Fruit fly (Drosophila melanogaster): ENCODE results near the gene CG12099.

The CG12099 gene

DNA sequence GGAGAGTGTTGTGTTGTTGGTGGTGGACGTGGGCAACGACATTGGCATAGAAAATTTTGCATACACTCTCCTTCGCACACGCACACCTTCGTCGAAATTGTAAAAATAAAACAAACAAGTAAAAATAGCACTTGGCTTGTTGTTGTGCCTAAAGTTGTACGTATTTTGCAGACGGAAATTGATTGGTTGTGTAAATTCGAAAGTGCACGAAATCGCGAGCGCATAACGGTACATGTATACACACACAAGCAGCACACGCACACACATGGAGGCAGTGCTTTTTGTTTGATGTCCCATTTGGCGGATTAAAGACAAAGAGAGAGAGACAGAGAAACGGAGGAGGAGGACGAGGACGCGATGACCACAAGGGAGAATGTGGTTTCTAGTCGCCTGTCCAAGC is 20.9 kb downstream of the CG12099 start:
- TF ChIP-seq pan (optimal IDR thresholded peaks at IDR 0.05): no peak
- TF ChIP-seq psq (optimal IDR thresholded peaks at IDR 0.05): no peak
- TF ChIP-seq Dll (optimal IDR thresholded peaks at IDR 0.05): no peak
- no peak for TF ChIP-seq usp (GFP tag; optimal IDR thresholded peaks at IDR 0.05)
- no peak for TF ChIP-seq EcR (GFP tag; optimal IDR thresholded peaks at IDR 0.05)
- TF ChIP-seq CG8478 (optimal IDR thresholded peaks at IDR 0.05): no peak

DNA sequence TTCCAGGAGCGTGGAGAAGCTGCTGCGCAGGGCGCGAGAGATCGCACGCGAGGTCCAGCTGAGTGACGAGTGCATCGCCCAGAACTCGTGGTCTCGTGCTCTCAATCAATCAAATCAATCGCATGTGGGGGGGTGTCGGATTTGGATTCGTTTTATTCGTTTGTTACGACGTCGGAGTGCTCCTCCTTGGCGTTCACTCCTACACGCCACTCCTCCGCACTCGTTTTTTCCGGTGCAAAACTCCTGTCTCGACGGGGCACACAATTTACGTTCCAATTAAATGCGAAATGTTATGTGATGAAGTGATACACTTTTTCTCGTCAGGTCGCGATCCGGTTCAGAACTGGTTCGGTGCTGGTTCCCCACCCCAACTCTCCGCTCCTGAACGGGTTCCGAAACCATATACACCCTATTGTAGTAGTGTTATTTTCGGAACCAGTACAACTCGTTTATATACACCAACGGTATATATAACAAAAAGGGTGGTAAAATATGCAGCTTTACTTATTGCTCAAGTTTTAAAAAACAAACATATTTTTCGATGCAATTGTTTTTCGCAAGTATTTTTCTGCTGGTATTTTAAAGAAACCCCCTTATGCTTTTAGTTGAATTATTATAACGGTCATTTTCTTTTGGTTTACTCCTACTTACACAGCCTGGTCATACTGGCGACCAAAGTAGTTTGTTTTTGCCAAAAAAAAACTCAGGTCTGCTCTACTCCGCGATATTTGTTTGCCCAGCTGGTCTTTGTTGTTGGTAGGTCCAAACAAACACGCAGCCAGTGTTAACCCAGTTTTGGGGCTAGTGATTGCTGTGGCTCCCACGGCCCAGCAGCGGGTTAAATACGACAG is 21.6 kb downstream of the CG12099 start, which contains the start of the genes CG12091 and pns:
TSS of gene CG12091 (minus strand) at position 349 of the 851 bp plus-strand sequence.
TSS of gene pns (plus strand) at position 651 of the 851 bp plus-strand sequence.
- TF ChIP-seq CG8478 (optimal IDR thresholded peaks at IDR 0.05) (no peak), Dll (optimal IDR thresholded peaks at IDR 0.05) (no peak), psq (optimal IDR thresholded peaks at IDR 0.05) (no peak), EcR (GFP tag; optimal IDR thresholded peaks at IDR 0.05) (no peak), usp (GFP tag; optimal IDR thresholded peaks at IDR 0.05) (no peak), pan (optimal IDR thresholded peaks at IDR 0.05) (no peak)

DNA sequence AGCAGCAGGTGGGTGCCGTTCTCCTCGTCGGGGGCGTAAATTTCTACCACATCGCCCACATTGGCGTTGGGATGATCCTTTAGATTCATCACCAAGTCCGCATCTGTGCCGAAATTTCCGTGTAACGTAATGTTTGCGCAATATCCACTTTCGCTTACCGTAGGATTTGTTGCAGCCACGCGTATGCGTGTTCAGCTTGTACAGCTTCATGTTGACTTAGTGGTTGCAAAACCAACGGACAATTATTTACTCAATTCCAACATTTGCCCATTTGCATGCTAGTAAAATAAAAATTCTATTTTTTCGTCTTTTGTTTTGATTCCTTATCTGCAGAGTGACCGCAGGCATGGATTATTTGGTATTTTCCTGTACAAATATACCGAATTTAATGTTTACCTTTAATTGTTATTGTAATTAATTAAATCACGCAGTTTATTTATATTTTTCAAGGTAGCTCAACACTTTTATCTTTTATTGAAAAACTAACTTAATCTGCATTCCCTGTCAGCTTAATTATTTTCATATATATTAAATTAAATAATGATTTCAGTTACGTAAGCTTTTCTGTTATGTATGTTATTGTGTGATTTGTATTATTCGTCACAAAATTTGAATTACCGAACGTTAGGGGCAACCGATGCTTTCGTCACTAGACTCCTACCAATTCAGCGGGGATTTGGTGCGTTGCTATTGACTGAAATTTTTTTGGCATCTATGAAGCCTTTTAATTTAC is 24.4 kb downstream of the CG12099 start, which contains the start of gene Iml1:
TSS of gene Iml1 (minus strand) at position 336 of the 733 bp plus-strand sequence.
- TF ChIP-seq CG8478 (optimal IDR thresholded peaks at IDR 0.05) (no peak), usp (GFP tag; optimal IDR thresholded peaks at IDR 0.05) (no peak), pan (optimal IDR thresholded peaks at IDR 0.05) (no peak), psq (optimal IDR thresholded peaks at IDR 0.05) (no peak), Dll (optimal IDR thresholded peaks at IDR 0.05) (no peak), EcR (GFP tag; optimal IDR thresholded peaks at IDR 0.05) (no peak)

DNA sequence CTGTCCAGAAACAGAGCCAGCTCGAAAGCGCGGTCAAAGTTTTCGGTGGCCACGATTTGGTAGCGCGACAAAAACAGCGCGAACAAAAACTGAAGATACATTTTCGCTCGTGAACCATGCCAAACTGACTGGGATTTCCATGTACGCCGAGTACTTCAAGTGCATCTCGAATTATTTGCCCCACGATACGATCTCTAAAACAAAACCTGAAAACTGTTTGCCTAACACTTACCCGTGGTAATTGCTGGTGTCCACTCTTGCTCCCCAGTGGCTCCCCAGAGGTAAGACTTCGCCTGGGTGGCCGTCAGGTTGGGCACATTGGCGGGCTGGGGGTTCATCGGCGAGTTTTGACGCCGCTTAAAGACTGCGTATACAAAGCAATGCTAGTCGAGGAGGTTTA is 27.1 kb downstream of the CG12099 start, which contains the start of gene Ir62a:
TSS of gene Ir62a (minus strand) at position 101 of the 400 bp plus-strand sequence.
- TF ChIP-seq psq (optimal IDR thresholded peaks at IDR 0.05) (no peak), EcR (GFP tag; optimal IDR thresholded peaks at IDR 0.05) (no peak), CG8478 (optimal IDR thresholded peaks at IDR 0.05) (no peak), pan (optimal IDR thresholded peaks at IDR 0.05) (no peak), Dll (optimal IDR thresholded peaks at IDR 0.05) (no peak), usp (GFP tag; optimal IDR thresholded peaks at IDR 0.05) (no peak)

DNA sequence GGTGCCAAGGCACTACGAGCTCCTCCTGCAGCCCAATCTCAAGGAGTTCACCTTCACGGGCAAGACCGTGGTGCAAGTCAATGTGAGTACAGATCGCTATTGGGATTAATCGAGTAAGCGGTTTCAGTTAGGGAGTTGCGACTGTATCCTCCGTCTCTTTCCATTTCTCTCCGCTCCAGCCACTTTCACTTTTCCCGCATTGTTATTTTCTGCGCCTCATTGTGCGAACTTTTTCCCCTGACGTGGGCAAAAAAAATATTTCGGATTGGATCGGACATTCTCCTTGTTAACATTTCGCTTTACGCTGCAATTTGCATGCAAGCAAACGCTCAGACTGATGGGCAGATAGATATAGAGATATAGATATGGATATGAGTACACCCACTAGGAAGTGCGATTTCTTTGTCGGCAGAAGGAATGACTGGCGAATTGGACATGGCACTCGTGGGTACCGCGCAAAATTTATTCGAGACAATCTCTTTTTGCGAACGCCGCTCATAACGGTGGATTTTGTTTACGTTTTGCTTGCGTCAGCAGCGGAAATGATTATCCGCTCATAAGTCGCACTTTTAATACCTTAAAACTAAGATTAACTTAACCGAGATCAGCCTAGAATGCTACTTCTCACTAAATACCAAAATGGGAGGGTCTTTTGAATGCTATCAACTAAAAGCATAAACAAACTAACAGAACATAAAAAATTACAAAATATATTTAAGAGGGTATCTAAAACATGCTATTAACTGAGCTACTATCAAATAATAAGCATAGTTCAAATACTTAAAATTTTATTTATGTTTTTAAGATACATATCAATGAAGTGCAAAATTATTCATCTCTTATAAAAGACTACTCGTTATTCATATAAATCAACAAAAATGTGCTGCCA is 39.3 kb downstream of the CG12099 start:
- no peak for TF ChIP-seq usp (GFP tag; optimal IDR thresholded peaks at IDR 0.05)

DNA sequence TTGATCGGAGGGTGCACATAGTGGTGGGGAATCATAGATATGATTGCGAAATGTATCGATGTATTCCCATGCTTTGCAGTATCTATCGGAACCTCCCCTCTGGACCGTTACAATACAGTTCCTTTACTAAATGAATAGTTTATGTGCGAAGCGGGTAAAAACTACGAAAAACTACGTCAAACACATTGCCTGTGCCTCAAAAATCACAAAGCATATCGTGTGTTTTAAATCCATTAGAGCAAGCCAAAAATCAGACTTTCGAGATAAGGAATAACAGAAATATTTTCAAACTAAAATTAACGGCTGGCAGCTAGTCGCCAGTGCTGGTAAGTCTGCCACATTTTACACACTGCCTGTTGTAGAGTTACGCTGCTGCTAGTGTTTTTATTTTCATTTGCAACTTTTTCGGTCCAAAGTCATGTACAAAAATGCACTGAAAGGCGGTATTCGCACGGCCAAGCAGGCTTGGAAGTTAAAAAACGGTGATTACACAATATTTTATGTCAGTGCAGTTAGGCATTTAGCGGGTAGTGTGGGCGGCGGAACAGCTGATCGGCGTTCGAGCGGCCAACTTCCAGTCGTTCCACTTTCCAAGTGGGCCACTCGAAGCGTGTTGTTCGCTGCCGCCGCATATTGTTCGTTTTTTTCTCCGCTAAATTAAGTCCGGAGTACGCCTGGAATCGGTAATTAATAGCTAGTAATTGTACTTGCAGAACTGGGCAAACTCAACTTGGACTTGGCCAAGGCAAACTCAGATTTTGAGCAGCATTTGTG is 40.8 kb downstream of the CG12099 start:
- TF ChIP-seq psq (optimal IDR thresholded peaks at IDR 0.05) (no peak), usp (GFP tag; optimal IDR thresholded peaks at IDR 0.05) (no peak), CG8478 (optimal IDR thresholded peaks at IDR 0.05) (no peak), EcR (GFP tag; optimal IDR thresholded peaks at IDR 0.05) (no peak), pan (optimal IDR thresholded peaks at IDR 0.05) (no peak), Dll (optimal IDR thresholded peaks at IDR 0.05) (no peak)

DNA sequence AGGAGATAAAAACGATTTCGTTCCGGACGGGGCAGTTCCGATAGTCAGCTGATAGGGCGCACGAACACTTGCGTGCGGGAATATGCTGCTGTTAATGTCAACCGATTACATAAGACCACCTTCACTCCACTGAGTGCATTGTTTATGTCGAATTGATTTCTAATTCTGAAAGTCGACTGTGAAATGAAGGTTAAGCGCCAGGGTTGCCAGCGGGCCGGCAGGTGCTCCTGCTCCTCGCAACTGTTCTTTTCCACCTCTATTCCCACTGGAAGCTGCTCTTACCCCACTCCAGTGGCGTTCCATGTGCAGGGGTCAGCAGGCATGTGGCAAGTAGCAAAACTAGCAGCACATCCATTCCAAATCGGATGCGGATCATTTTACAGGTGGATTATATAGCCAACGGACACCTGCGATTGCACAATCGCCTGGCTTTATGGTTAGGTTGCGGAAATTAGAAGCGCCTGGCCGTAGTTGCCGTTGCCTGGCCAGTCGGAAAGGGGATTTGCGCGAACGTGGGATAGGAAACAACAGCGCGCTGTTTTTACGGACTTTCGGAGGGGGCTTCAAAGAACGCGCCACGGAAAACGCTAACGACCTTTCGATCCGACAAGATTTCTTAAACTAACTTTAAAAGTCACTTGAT is 41.5 kb downstream of the CG12099 start, which contains the start of gene cue:
TSS of gene cue (minus strand) at position 641 of the 643 bp plus-strand sequence.
- no peak for TF ChIP-seq CG8478 (optimal IDR thresholded peaks at IDR 0.05)
- TF ChIP-seq EcR (GFP tag; optimal IDR thresholded peaks at IDR 0.05): no peak

DNA sequence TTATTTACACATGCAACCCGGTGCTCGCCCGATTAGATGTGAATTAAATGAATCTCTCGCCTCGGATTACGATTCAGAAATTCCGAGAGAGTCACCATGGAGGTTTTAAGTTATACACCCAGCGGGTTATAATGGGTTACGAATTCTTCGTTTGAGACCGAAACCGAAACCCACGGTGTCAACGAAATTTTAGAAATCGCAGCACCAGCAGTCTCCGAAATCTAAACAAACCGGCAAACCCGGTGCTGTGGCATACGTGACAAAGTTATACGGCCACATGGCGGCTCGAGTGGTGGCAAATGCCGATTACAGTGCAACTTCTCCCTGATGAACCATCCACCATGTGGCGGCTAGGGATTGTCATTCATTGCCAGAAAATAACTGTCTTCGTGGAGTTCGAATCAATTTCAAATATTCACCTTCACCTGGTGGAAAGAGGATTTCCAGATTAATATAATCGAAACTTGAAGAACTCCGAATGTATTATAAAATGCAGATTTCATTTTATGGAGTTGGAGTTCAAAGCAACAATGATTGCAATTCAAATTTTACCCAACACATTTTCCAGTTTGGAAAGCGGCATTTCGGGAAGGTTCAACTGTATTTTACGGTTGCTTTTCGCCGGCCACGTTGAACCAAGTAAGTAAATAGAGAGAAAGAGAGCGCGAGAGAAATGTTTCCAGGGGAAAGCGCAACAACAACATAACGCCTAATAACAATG is 42.3 kb downstream of the CG12099 start:
- TF ChIP-seq pan (optimal IDR thresholded peaks at IDR 0.05) (no peak), usp (GFP tag; optimal IDR thresholded peaks at IDR 0.05) (no peak), CG8478 (optimal IDR thresholded peaks at IDR 0.05) (no peak), EcR (GFP tag; optimal IDR thresholded peaks at IDR 0.05) (no peak), psq (optimal IDR thresholded peaks at IDR 0.05) (no peak), Dll (optimal IDR thresholded peaks at IDR 0.05) (no peak)

All from whole organism.